Worm (Caenorhabditis elegans) whole organism, L4/young adult: ENCODE measurements around the gene epac-1.

Experiments used
- W03F9.2 ChIP-seq: fragments of 150-350 bp; optimal IDR thresholded peaks from 2 replicates; lab custom pipeline; 2014; ENCODE audit warnings: missing biosample characterization, missing genetic modification characterization
- dao-5 ChIP-seq: sonication (generic microtip); optimal IDR thresholded peaks from 2 replicates; lab custom pipeline; 2016; ENCODE audit warnings: missing genotype, missing genetic modification characterization, moderate library complexity, missing compliant biosample characterization
- him-1 ChIP-seq: sonication (generic microtip); optimal IDR thresholded peaks from 2 replicates; lab custom pipeline; 2016; ENCODE audit warnings: missing genotype, missing genetic modification reagents, missing genetic modification characterization, missing compliant biosample characterization

Gene epac-1

DNA sequence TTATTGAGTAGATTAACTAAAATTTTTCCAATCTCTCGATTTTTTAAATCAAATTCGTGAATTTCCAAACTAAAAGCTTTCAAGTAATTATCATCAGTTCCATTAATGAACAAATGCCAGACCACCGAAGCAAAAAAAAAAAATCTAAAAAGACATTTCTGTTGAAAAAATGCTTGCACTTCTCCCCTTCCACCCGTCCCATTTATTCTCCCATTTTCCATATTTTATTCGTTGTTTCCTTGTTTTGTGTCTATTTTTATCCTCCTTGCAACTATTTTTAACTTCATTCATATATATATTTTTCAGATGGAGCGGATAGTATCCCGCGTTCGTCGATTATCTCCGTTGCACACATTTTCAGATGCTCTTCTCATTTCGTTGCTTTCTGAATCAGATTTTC is at the start of gene epac-1:
TSS of gene epac-1 (plus strand) at position 301 of the 400 bp plus-strand sequence.
- no peak for TF ChIP-seq W03F9.2 (tag; lab: Kevin White, UChicago)
- no peak for TF ChIP-seq him-1
- TF ChIP-seq dao-5 (tag; lab: Kevin White, UChicago) = no peak

DNA sequence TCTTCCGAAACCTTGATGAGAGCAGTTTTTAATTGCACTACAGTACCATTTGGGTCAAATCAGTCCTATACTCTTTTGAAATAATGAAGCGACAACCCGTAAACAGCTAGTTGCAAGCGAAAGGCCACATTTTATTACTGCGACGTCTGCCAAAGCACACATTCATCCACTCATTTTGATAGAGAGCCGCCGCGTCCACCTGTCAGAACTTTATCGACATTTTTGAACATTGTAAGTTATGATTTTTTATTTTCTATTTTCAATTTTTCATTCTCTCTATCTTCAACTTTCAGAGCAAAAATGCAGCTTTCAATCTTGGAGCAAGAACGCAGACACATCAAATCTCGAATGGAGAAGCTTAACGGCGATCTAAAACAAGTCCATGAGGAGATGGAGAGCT is 48.3 kb upstream of the epac-1 start, which contains the start of gene K08E5.6:
TSS of gene K08E5.6 (plus strand) at position 301 of the 400 bp plus-strand sequence.
- no peak for TF ChIP-seq W03F9.2 (tag; lab: Kevin White, UChicago)
- TF ChIP-seq dao-5 (tag; lab: Kevin White, UChicago) = no peak
- TF ChIP-seq him-1 = no peak

ce11 chrIII:10146701-10147100 is 42.3 kb upstream of the epac-1 start, which contains the start of gene K08E5.1:
K08E5.1 (minus strand) TSS chrIII:10146801.
- TF ChIP-seq W03F9.2 (tag; lab: Kevin White, UChicago) (no peak), dao-5 (tag; lab: Kevin White, UChicago) (no peak), him-1 (no peak)

DNA sequence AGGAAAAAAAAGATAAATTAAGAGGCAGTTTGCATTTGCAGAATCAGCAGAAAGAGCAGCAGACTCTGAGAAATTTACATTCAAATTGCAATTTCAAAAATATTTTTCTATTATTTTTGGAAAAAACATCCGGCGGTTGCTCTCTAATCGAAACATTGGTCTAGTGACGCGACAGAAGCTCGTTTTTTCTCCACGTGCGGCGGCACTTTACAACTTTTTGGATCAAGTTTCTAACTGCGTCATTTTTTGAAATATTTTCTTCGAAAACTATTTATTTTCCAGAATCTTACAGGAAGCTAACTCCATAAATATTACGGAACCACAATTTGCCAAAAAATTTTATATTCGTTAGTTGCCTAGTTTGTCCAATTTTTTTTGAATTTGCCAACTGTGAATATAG is 39.1 kb upstream of the epac-1 start:
- TF ChIP-seq dao-5 (tag; lab: Kevin White, UChicago) (no peak), W03F9.2 (tag; lab: Kevin White, UChicago) (no peak), him-1 (no peak)

DNA sequence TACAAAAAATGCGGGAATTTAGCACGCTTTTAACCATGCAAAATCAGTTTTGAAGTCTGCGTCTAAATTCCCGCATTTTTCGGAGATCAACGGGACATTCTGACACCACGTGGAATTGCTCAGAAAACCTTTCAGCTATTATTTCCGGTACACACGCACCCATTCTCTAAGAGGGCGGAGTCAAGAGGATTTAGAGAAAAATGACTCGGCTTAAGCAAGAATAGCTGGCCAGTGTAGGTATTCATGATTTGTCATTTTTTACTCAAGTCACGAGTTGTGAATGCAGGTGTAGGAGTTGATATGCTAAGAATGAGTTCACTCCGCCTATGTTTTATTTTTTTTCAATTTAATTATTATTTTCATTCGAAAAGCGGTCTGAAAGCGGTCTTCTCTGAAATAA is 38.3 kb upstream of the epac-1 start:
- TF ChIP-seq W03F9.2 (tag; lab: Kevin White, UChicago) = no peak
- TF ChIP-seq him-1 = peak; percentile 3

DNA sequence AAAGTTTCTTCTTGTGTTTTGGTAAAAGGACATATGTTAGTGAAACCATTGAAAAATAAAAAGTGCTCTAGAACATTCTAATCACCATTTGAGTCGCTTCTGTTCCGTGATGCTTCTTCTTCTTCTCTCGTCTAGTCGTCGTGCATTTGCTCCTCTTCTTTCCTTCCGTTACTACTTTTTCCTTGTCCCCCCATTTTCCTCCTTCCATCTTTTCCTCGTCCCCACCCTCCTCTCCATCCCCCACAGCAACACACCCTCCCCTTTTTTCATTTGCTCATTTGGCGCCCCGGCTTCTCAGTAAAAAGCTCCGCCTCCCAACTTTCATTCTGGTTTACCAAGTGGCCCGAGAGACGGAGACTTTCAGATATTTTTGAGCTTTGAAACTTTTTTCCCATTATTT is 37.3 kb upstream of the epac-1 start:
- TF ChIP-seq dao-5 (tag; lab: Kevin White, UChicago) = no peak
- TF ChIP-seq him-1 = peak; percentile 70

DNA sequence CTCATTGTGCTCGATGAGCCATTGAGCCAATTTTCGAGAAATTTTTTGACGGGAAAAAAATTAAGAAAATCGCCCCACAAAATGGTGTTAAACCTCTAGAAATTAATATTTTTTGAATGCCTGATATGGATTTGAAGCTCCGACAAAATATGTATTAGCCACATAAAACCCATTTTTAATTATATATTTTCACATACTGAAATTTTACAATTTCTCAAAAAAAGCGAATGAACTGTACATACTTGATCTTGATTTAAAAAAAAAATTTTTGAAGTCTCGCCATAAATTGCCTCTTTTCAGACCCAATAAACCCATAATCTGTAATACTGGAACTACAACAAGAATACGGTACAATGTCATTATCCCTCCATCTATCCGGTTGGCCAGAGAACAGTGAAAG is 36.5 kb upstream of the epac-1 start, which contains the start of gene nac-3:
TSS of gene nac-3 (plus strand) at position 301 of the 400 bp plus-strand sequence.
- TF ChIP-seq him-1 (no peak), dao-5 (tag; lab: Kevin White, UChicago) (no peak), W03F9.2 (tag; lab: Kevin White, UChicago) (no peak)

DNA sequence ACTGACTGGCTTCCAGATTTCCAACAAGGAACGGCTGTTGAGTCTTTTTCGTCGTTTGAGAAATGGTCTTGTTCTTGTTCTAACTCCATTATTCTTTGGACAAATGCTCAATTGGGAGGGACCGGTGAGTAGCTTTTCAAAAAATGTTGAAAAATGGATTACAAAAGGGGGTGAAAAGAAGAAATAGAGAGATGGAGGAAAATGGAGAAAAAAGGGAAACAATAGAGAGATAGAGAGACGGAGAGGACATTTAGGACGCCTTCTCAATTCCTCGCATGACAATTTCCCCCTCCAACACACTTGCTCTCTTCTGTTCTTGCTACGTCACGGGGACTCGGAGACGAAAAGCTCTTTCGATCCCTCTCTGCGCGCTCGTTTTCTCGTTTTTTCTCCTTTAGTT is 36.0 kb upstream of the epac-1 start:
- TF ChIP-seq W03F9.2 (tag; lab: Kevin White, UChicago) = no peak
- peak; percentile 50 for TF ChIP-seq him-1

- TF ChIP-seq dao-5 (tag; lab: Kevin White, UChicago) (no peak), W03F9.2 (tag; lab: Kevin White, UChicago) (no peak), him-1 (no peak)
These were observed 34.0 kb upstream of the epac-1 start for ce11 chrIII:10154993-10155392.

DNA sequence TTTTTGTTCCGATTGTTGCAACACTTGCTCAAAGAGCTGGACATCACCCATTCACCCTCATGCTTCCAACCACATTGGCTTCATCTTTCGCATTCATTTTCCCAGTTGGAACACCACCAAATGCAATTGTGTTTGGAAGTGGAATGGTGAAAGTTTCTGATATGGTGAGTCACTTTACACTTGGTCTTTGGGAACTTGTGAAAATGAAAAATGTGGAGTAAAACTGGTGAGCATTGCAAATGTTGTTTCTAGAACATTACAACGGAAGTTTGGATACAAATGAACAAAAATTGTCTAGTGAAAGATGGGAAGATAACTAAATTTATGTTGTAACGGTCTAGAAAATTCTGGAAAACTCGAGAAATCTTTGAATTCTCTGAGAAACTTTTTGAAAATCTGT is 32.7 kb upstream of the epac-1 start:
- no peak for TF ChIP-seq him-1
- TF ChIP-seq W03F9.2 (tag; lab: Kevin White, UChicago) = no peak
- TF ChIP-seq dao-5 (tag; lab: Kevin White, UChicago) = no peak

DNA sequence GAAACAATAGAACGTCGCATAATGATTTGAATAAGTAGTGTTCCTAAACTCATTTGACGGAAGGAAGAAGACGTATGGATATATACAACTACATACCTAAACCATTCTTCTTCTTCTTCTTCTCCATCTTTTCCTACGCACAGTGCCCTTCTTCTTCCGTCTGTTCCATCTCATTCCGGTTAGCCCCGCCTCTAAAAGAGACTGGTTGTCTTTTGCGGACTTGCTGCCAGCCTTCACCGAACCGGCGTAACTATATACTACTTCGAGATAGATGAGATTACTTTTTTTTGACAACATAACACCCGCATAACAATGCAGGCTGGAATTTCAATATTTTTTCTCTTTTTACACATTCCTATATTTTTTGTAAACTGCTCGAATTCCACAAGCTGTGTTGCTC is 28.6 kb upstream of the epac-1 start, which contains the start of the genes K08E5.5 and mua-3:
TSS of gene K08E5.5 (minus strand) at position 101 of the 400 bp plus-strand sequence.
TSS of gene mua-3 (plus strand) at position 313 of the 400 bp plus-strand sequence.
- no peak for TF ChIP-seq him-1
- no peak for TF ChIP-seq W03F9.2 (tag; lab: Kevin White, UChicago)
- TF ChIP-seq dao-5 (tag; lab: Kevin White, UChicago) = no peak

DNA sequence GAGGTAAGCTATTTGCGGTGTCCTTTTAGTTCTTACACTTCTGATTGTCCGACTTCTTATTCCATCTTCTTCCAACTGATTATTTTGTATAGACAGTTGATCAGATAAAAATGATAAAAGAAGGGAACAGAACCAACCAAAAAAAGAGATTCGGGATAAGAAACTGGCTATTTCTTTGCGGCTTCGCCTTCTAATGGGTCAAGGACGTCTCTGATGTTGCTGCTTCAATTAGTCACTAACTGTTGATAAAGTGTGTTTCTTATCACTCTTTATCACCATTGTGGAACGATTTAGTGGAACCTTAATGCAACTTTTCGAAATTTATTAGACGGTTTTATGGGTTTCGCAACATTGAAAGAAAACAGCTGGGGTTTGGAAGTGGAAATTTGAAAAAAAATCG is 18.7 kb upstream of the epac-1 start:
- no peak for TF ChIP-seq dao-5 (tag; lab: Kevin White, UChicago)
- no peak for TF ChIP-seq him-1
- TF ChIP-seq W03F9.2 (tag; lab: Kevin White, UChicago) = no peak

- TF ChIP-seq him-1 (no peak), dao-5 (tag; lab: Kevin White, UChicago) (no peak), W03F9.2 (tag; lab: Kevin White, UChicago) (no peak)
These were observed 11.0 kb upstream of the epac-1 start for ce11 chrIII:10178023-10178422.

DNA sequence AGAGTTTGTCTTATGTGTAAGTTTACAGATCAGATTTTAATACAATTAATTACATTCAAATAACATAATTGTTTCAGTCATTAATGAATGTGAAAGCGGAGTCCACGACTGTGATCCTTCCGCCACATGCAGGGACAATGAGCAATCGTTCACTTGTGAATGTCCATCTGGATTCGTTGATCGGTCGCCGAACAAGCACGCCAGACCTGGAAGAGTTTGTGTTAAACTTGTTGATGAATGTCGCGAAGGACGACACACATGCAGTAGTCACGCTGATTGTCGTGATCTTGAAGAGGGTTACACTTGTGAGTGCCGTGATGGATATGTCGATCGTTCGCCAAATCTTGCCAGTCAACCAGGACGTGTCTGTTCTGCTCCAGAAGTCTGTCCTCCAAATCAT is 10.5 kb upstream of the epac-1 start:
- TF ChIP-seq W03F9.2 (tag; lab: Kevin White, UChicago) = no peak
- no peak for TF ChIP-seq him-1
- TF ChIP-seq dao-5 (tag; lab: Kevin White, UChicago) = no peak

DNA sequence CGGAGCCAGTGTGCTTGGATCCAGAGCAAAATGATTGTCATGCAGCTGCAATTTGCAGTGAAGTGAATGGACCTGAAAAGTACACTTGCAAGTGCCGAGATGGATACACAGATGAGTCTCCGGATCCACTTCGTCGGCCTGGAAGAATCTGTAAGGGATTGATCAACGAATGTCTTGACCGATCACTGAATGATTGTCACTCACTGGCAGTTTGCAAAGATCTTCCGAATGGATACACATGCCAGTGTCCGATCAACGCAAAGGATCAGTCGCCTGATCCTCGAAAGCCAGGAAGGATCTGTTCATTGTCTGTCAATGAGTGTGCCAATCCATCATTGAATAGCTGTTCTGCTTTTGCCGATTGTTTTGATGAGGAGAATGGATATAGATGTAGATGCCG is 9.6 kb upstream of the epac-1 start:
- no peak for TF ChIP-seq W03F9.2 (tag; lab: Kevin White, UChicago)
- no peak for TF ChIP-seq dao-5 (tag; lab: Kevin White, UChicago)
- TF ChIP-seq him-1 = no peak
